Fruit fly (Drosophila melanogaster) whole organism, embryonic: ENCODE data around the gene drongo.

Experiments used
- Atf6 ChIP-seq: fragments of 200-800 bp; sonication (Bioruptor generic); IDR thresholded peaks from 2 replicates; pipeline ENCODE4 v1.3.6; 2022; ENCODE audit warnings: missing biosample characterization, missing genetic modification characterization
- B-H2 ChIP-seq: fragments of 200-800 bp; sonication (Bioruptor generic); optimal IDR thresholded peaks from 2 replicates; lab custom pipeline; 2018; ENCODE audit warnings: missing biosample characterization, mild to moderate bottlenecking, missing genetic modification characterization
- CG11398 ChIP-seq: fragments of 200-800 bp; sonication (Bioruptor generic); optimal IDR thresholded peaks from 2 replicates; lab custom pipeline; 2016; ENCODE audit warnings: missing biosample characterization, missing genetic modification characterization
- CG11504 ChIP-seq: fragments of 200-800 bp; sonication (Bioruptor generic); optimal IDR thresholded peaks from 3 replicates; lab custom pipeline; 2019; ENCODE audit warnings: missing biosample characterization, mild to moderate bottlenecking, missing genetic modification characterization, moderate library complexity
- CG12071 ChIP-seq: fragments of 200-800 bp; sonication (Bioruptor generic); optimal IDR thresholded peaks from 3 replicates; lab custom pipeline; 2018; ENCODE audit warnings: missing biosample characterization, mild to moderate bottlenecking, missing genetic modification characterization
- CG12391 ChIP-seq: fragments of 200-800 bp; sonication (Bioruptor generic); optimal IDR thresholded peaks from 3 replicates; lab custom pipeline; 2018; ENCODE audit warnings: missing biosample characterization, mild to moderate bottlenecking, missing genetic modification characterization, moderate library complexity
- CG13424 ChIP-seq: fragments of 200-800 bp; sonication (Bioruptor generic); optimal IDR thresholded peaks from 2 replicates; lab custom pipeline; 2019; ENCODE audit warnings: missing biosample characterization, mild to moderate bottlenecking, missing genetic modification characterization, moderate library complexity
- CG14965 ChIP-seq: fragments of 200-800 bp; sonication (Bioruptor generic); optimal IDR thresholded peaks from 2 replicates; lab custom pipeline; 2016; ENCODE audit warnings: missing biosample characterization, missing genetic modification characterization, borderline replicate concordance
- CG17186 ChIP-seq: fragments of 200-800 bp; sonication (Bioruptor generic); optimal IDR thresholded peaks from 3 replicates; lab custom pipeline; 2017; ENCODE audit warnings: missing biosample characterization, missing genetic modification reagents, missing genetic modification characterization
- CG2120 ChIP-seq: fragments of 200-800 bp; sonication (Bioruptor generic); optimal IDR thresholded peaks from 3 replicates; lab custom pipeline; 2016; ENCODE audit warnings: missing biosample characterization, missing genetic modification characterization
- CG3407 ChIP-seq: fragments of 200-800 bp; sonication (Bioruptor generic); optimal IDR thresholded peaks from 2 replicates; lab custom pipeline; 2018; ENCODE audit warnings: missing biosample characterization, mild to moderate bottlenecking, missing genetic modification characterization
- CG6689 ChIP-seq: fragments of 200-800 bp; sonication (Bioruptor generic); IDR thresholded peaks from 2 replicates; pipeline ENCODE4 v1.3.6; 2022; ENCODE audit warnings: missing biosample characterization, missing genetic modification characterization
- CG9437 ChIP-seq: fragments of 200-800 bp; sonication (Bioruptor generic); optimal IDR thresholded peaks from 2 replicates; lab custom pipeline; 2018; ENCODE audit warnings: missing biosample characterization, mild to moderate bottlenecking, missing genetic modification characterization
- Deaf1 ChIP-seq: fragments of 200-800 bp; optimal IDR thresholded peaks from 3 replicates; lab custom pipeline; 2019; ENCODE audit warnings: missing biosample characterization, mild to moderate bottlenecking, missing genetic modification characterization, moderate library complexity
- Dek ChIP-seq: fragments of 200-800 bp; sonication (Bioruptor generic); optimal IDR thresholded peaks from 3 replicates; lab custom pipeline; 2019; ENCODE audit warnings: missing biosample characterization, mild to moderate bottlenecking, missing genetic modification characterization, moderate library complexity
- Dp ChIP-seq: fragments of 200-800 bp; sonication (Bioruptor generic); optimal IDR thresholded peaks from 2 replicates; lab custom pipeline; 2018; ENCODE audit warnings: missing biosample characterization, mild to moderate bottlenecking, missing genetic modification characterization, moderate library complexity
- HHEX ChIP-seq: fragments of 200-800 bp; sonication (Bioruptor generic); optimal IDR thresholded peaks from 3 replicates; lab custom pipeline; 2017; ENCODE audit warnings: missing biosample characterization, mild to moderate bottlenecking, missing genetic modification characterization, missing genetic modification reagents
- HLH4C ChIP-seq: fragments of 200-800 bp; sonication (Bioruptor generic); IDR thresholded peaks from 3 replicates; pipeline ENCODE4 v1.3.6; 2022; ENCODE audit warnings: missing biosample characterization, missing genetic modification characterization; ENCODE audit not compliant: partially characterized antibody
- HLHmδ ChIP-seq: fragments of 200-800 bp; sonication (Bioruptor generic); optimal IDR thresholded peaks from 2 replicates; lab custom pipeline; 2018; ENCODE audit warnings: missing biosample characterization, mild to moderate bottlenecking, missing genetic modification characterization, moderate library complexity
- HmgZ ChIP-seq: fragments of 200-800 bp; sonication (Bioruptor generic); optimal IDR thresholded peaks from 2 replicates; lab custom pipeline; 2018; ENCODE audit warnings: missing biosample characterization, mild to moderate bottlenecking, missing genetic modification characterization
- Hmr ChIP-seq: fragments of 200-800 bp; sonication (Bioruptor generic); optimal IDR thresholded peaks from 3 replicates; lab custom pipeline; 2017; ENCODE audit warnings: mild to moderate bottlenecking, missing biosample characterization, missing genetic modification reagents, missing genetic modification characterization
- Kr ChIP-seq: fragments of 200-800 bp; sonication (Bioruptor generic); optimal IDR thresholded peaks from 2 replicates; lab custom pipeline; 2017; ENCODE audit warnings: missing biosample characterization, mild to moderate bottlenecking, missing genetic modification characterization
- Lhr ChIP-seq: fragments of 200-800 bp; sonication (Bioruptor generic); optimal IDR thresholded peaks from 3 replicates; lab custom pipeline; 2017; ENCODE audit warnings: mild to moderate bottlenecking, missing biosample characterization, missing genetic modification reagents, missing genetic modification characterization
- Mad ChIP-seq: fragments of 200-800 bp; sonication (Bioruptor generic); optimal IDR thresholded peaks from 2 replicates; lab custom pipeline; 2016; ENCODE audit warnings: missing biosample characterization, missing genetic modification characterization
- Myb ChIP-seq: fragments of 200-800 bp; sonication (Bioruptor generic); optimal IDR thresholded peaks from 2 replicates; lab custom pipeline; 2016; ENCODE audit warnings: missing biosample characterization, missing genetic modification characterization
- PHDP ChIP-seq: fragments of 200-800 bp; sonication (Bioruptor generic); optimal IDR thresholded peaks from 3 replicates; lab custom pipeline; 2018; ENCODE audit warnings: missing biosample characterization, mild to moderate bottlenecking, missing genetic modification characterization, moderate library complexity
- bbx ChIP-seq: fragments of 200-800 bp; sonication (Bioruptor generic); IDR thresholded peaks from 2 replicates; pipeline ENCODE4 v1.3.6; 2022; ENCODE audit warnings: missing biosample characterization, missing genetic modification characterization; ENCODE audit not compliant: partially characterized antibody
- bigmax ChIP-seq: fragments of 200-800 bp; sonication (Bioruptor generic); optimal IDR thresholded peaks from 2 replicates; lab custom pipeline; 2018; ENCODE audit warnings: missing biosample characterization, mild to moderate bottlenecking, missing genetic modification characterization
- chinmo ChIP-seq: fragments of 200-800 bp; sonication (Bioruptor generic); IDR thresholded peaks from 4 replicates; pipeline ENCODE4 v1.3.6; 2022; ENCODE audit warnings: missing biosample characterization, missing genetic modification characterization; ENCODE audit not compliant: partially characterized antibody
- chm ChIP-seq: fragments of 200-800 bp; sonication (Bioruptor generic); IDR thresholded peaks from 2 replicates; pipeline ENCODE4 v1.3.6; 2022; ENCODE audit warnings: missing biosample characterization, missing genetic modification characterization
- chn ChIP-seq: fragments of 200-800 bp; sonication (Bioruptor generic); optimal IDR thresholded peaks from 2 replicates; lab custom pipeline; 2016; ENCODE audit warnings: missing biosample characterization, missing genetic modification characterization
- ci ChIP-seq: fragments of 200-800 bp; sonication (Bioruptor generic); IDR thresholded peaks from 3 replicates; pipeline ENCODE4 v1.3.6; 2022; ENCODE audit warnings: missing biosample characterization, missing genetic modification characterization
- ewg ChIP-seq: fragments of 200-800 bp; sonication (Bioruptor generic); optimal IDR thresholded peaks from 3 replicates; lab custom pipeline; 2017; ENCODE audit warnings: mild to moderate bottlenecking, missing biosample characterization, missing genetic modification reagents, missing genetic modification characterization
- fd3F ChIP-seq: fragments of 200-800 bp; sonication (Bioruptor generic); optimal IDR thresholded peaks from 2 replicates; lab custom pipeline; 2018; ENCODE audit warnings: missing biosample characterization, mild to moderate bottlenecking, missing genetic modification characterization, moderate library complexity
- gfzf ChIP-seq: fragments of 200-800 bp; sonication (Bioruptor generic); optimal IDR thresholded peaks from 2 replicates; lab custom pipeline; 2016; ENCODE audit warnings: missing biosample characterization, mild to moderate bottlenecking, missing genetic modification characterization, moderate library complexity
- her ChIP-seq: fragments of 200-800 bp; sonication (Bioruptor generic); optimal IDR thresholded peaks from 2 replicates; lab custom pipeline; 2016; ENCODE audit warnings: missing biosample characterization, missing genetic modification characterization
- jumu ChIP-seq: fragments of 200-800 bp; sonication (Bioruptor generic); optimal IDR thresholded peaks from 3 replicates; lab custom pipeline; 2016; ENCODE audit warnings: missing biosample characterization, missing genetic modification characterization
- knrl ChIP-seq: fragments of 200-800 bp; sonication (Bioruptor generic); IDR thresholded peaks from 3 replicates; pipeline ENCODE4 v1.3.6; 2022; ENCODE audit warnings: missing biosample characterization, missing genetic modification characterization; ENCODE audit not compliant: partially characterized antibody
- org-1 ChIP-seq: fragments of 200-800 bp; sonication (Bioruptor generic); optimal IDR thresholded peaks from 2 replicates; lab custom pipeline; 2017; ENCODE audit warnings: missing biosample characterization, missing genetic modification characterization
- p53 ChIP-seq: fragments of 200-800 bp; sonication (Bioruptor generic); optimal IDR thresholded peaks from 2 replicates; lab custom pipeline; 2016; ENCODE audit warnings: missing biosample characterization, missing genetic modification characterization
- pan ChIP-seq, 4 experiments: fragments of >200 bp in 3 of 4; fragments of 200-800 bp in 1 of 4; sonication (Bioruptor generic) in 1 of 4; optimal IDR thresholded peaks in 3 of 4; IDR thresholded peaks in 1 of 4; 2 replicates each; pipeline versions ENCODE4 v1.3.6 to Lab custom; 2017 to 2022; ENCODE audit warnings: missing biosample characterization in 2 of 4, missing genetic modification characterization in 2 of 4, mixed read lengths in 1 of 4
- pnt ChIP-seq: fragments of 200-800 bp; sonication (Bioruptor generic); optimal IDR thresholded peaks from 3 replicates; lab custom pipeline; 2016; ENCODE audit warnings: missing biosample characterization, missing genetic modification characterization
- run ChIP-seq: fragments of 200-800 bp; sonication (Bioruptor generic); optimal IDR thresholded peaks from 3 replicates; lab custom pipeline; 2018; ENCODE audit warnings: missing biosample characterization, mild to moderate bottlenecking, missing genetic modification characterization
- sens-2 ChIP-seq: fragments of 200-800 bp; sonication (Bioruptor generic); IDR thresholded peaks from 2 replicates; pipeline ENCODE4 v1.3.6; 2022; ENCODE audit warnings: missing biosample characterization, missing genetic modification characterization
- trem ChIP-seq: fragments of 200-800 bp; optimal IDR thresholded peaks from 3 replicates; lab custom pipeline; 2019; ENCODE audit warnings: missing biosample characterization, mild to moderate bottlenecking, missing genetic modification characterization, moderate library complexity
- twi ChIP-seq: fragments of 200-800 bp; optimal IDR thresholded peaks from 2 replicates; lab custom pipeline; 2019; ENCODE audit warnings: missing biosample characterization, mild to moderate bottlenecking, missing genetic modification characterization, moderate library complexity
- zf30C ChIP-seq: fragments of 200-800 bp; sonication (Bioruptor generic); optimal IDR thresholded peaks from 3 replicates; lab custom pipeline; 2018; ENCODE audit warnings: missing biosample characterization, mild to moderate bottlenecking, missing genetic modification characterization

drongo gene

dm6 chr2L:821242-821985, 29.5 kb downstream of the drongo start, which contains the start of gene CG3662:
CG3662 (plus strand) TSS chr2L:821289.
- TF ChIP-seq Mad (GFP tag; lab: Kevin White, UChicago), result no peak
- peak; percentile 94 for TF ChIP-seq ewg (GFP tag; lab: Kevin White, UChicago)
- TF ChIP-seq CG12071 (GFP tag; lab: Kevin White, UChicago), result no peak
- TF ChIP-seq CG14965 (GFP tag; lab: Kevin White, UChicago), result no peak
- TF ChIP-seq pnt, result no peak
- peak; percentile 47 for TF ChIP-seq Hmr
- TF ChIP-seq jumu (GFP tag; lab: Kevin White, UChicago), result no peak
- TF ChIP-seq her (GFP tag; lab: Kevin White, UChicago), result peak; percentile 60
- no peak for TF ChIP-seq CG9437
- peak; percentile 98 for TF ChIP-seq Dp (GFP tag; lab: Kevin White, UChicago)
- TF ChIP-seq Lhr (GFP tag; lab: Kevin White, UChicago), result peak; percentile 69
- no peak for TF ChIP-seq CG11398 (GFP tag; lab: Kevin White, UChicago)
- peak; percentile 40; the same call in 1 of the 3 replicates for TF ChIP-seq knrl (GFP tag; lab: Robert Waterston, UW)
- no peak for TF ChIP-seq Atf6 (GFP tag; lab: Robert Waterston, UW)
- TF ChIP-seq Deaf1 (tag; lab: Kevin White, UChicago), result peak; percentile 85
- no peak for TF ChIP-seq CG3407 (GFP tag; lab: Kevin White, UChicago)
- 0 out of 2 replicates have a peak, but pooled peaks have one; percentile 46 for TF ChIP-seq chm (GFP tag; lab: Robert Waterston, UW)
- peak; percentile 5 for TF ChIP-seq twi
- TF ChIP-seq fd3F (GFP tag; lab: Kevin White, UChicago), result no peak
- peak; percentile 82 for TF ChIP-seq HmgZ (tag; lab: Kevin White, UChicago)
- peak; percentile 4 for TF ChIP-seq zf30C (GFP tag; lab: Kevin White, UChicago)
- peak; percentile 17 for TF ChIP-seq chn (GFP tag; lab: Kevin White, UChicago)
- TF ChIP-seq Kr (GFP tag; lab: Kevin White, UChicago), result no peak
- peak; percentile 93 for TF ChIP-seq Myb (GFP tag; lab: Kevin White, UChicago)
- TF ChIP-seq p53 (GFP tag; lab: Kevin White, UChicago), result peak; percentile 11
- TF ChIP-seq HHEX (GFP tag; lab: Kevin White, UChicago), result no peak
- 0 out of 4 replicates have a peak, but pooled peaks have one; percentile 27 for TF ChIP-seq chinmo
- peak; percentile 46 for TF ChIP-seq CG11504 (tag; lab: Kevin White, UChicago)
- TF ChIP-seq PHDP (tag; lab: Kevin White, UChicago), result peak; percentile 3
- no peak for TF ChIP-seq CG13424
- peak; percentile 17 for TF ChIP-seq CG12391 (tag; lab: Kevin White, UChicago)
- peak; percentile 34 for TF ChIP-seq Dek (tag; lab: Kevin White, UChicago)
- TF ChIP-seq trem, result peak; percentile 76
- no peak for TF ChIP-seq CG6689 (GFP tag; lab: Robert Waterston, UW)
- peak; percentile 72; the same call in 2 of the 3 replicates for TF ChIP-seq ci (GFP tag; lab: Robert Waterston, UW)
- no peak for TF ChIP-seq pan (optimal IDR thresholded peaks at IDR 0.05; lab: Kevin White, UChicago)
- peak in 1 of 2 experiments; percentile 25 for TF ChIP-seq pan (GFP tag; optimal IDR thresholded peaks at IDR 0.05 in 1 of 2, IDR thresholded peaks at IDR 0.05 in 1 of 2)
- TF ChIP-seq bbx (GFP tag; lab: Robert Waterston, UW), result peak; percentile 33; the same call in 1 of the 2 replicates
- TF ChIP-seq sens-2, result no peak
- TF ChIP-seq HLH4C (GFP tag; lab: Robert Waterston, UW), result 0 out of 3 replicates have a peak, but pooled peaks have one; percentile 20
- TF ChIP-seq gfzf (GFP tag; lab: Kevin White, UChicago), result peak; percentile 97
- TF ChIP-seq HLHmδ, result peak; percentile 11
- TF ChIP-seq CG17186 (GFP tag; lab: Kevin White, UChicago), result peak; percentile 83
- TF ChIP-seq CG2120, result peak; percentile 31
- TF ChIP-seq bigmax (GFP tag; lab: Kevin White, UChicago), result peak; percentile 16
- no peak for TF ChIP-seq org-1 (GFP tag; lab: Kevin White, UChicago)
- peak; percentile 22 for TF ChIP-seq B-H2 (GFP tag; lab: Kevin White, UChicago)
- TF ChIP-seq run, result no peak
